Fruit fly (Drosophila melanogaster) whole organism, embryonic: ENCODE data around the gene CG12728.

Experiments used
- ATbp ChIP-seq: fragments of 200-800 bp; sonication (Bioruptor generic); optimal IDR thresholded peaks from 2 replicates; lab custom pipeline; 2017; ENCODE audit warnings: missing biosample characterization, mild to moderate bottlenecking, missing genetic modification characterization, missing genetic modification reagents
- Aef1 ChIP-seq: fragments of 200-800 bp; sonication (Bioruptor generic); IDR thresholded peaks from 3 replicates; pipeline ENCODE4 v1.3.6; 2022; ENCODE audit warnings: missing biosample characterization, missing genetic modification characterization
- Antp ChIP-seq: fragments of 200-800 bp; sonication (Bioruptor generic); optimal IDR thresholded peaks from 3 replicates; lab custom pipeline; 2016; ENCODE audit warnings: missing biosample characterization, missing genetic modification characterization
- Bdp1 ChIP-seq: fragments of 200-800 bp; sonication (Bioruptor generic); optimal IDR thresholded peaks from 3 replicates; lab custom pipeline; 2016; ENCODE audit warnings: missing biosample characterization, missing genetic modification characterization
- CG10267 ChIP-seq: fragments of 200-800 bp; sonication (Bioruptor generic); optimal IDR thresholded peaks from 2 replicates; lab custom pipeline; 2018; ENCODE audit warnings: missing biosample characterization, mild to moderate bottlenecking, missing genetic modification characterization, moderate library complexity
- CG13424 ChIP-seq: fragments of 200-800 bp; sonication (Bioruptor generic); optimal IDR thresholded peaks from 2 replicates; lab custom pipeline; 2019; ENCODE audit warnings: missing biosample characterization, mild to moderate bottlenecking, missing genetic modification characterization, moderate library complexity
- CG14050 ChIP-seq: fragments of 200-800 bp; sonication (Bioruptor generic); IDR thresholded peaks from 3 replicates; pipeline ENCODE4 v1.3.6; 2022; ENCODE audit warnings: missing biosample characterization, missing genetic modification characterization
- CG17359 ChIP-seq: fragments of 200-800 bp; sonication (Bioruptor generic); optimal IDR thresholded peaks from 3 replicates; lab custom pipeline; 2018; ENCODE audit warnings: missing biosample characterization, mild to moderate bottlenecking, missing genetic modification characterization, moderate library complexity
- CG2712 ChIP-seq: fragments of 200-800 bp; optimal IDR thresholded peaks from 3 replicates; lab custom pipeline; 2019; ENCODE audit warnings: missing biosample characterization, mild to moderate bottlenecking, missing genetic modification characterization, moderate library complexity
- CG32772 ChIP-seq: fragments of 200-800 bp; sonication (Bioruptor generic); IDR thresholded peaks from 2 replicates; pipeline ENCODE4 v1.3.6; 2022; ENCODE audit warnings: missing biosample characterization, missing genetic modification characterization
- CG3281 ChIP-seq: fragments of 200-800 bp; sonication (Bioruptor generic); optimal IDR thresholded peaks from 3 replicates; lab custom pipeline; 2017; ENCODE audit warnings: missing biosample characterization, mild to moderate bottlenecking, missing genetic modification characterization
- CG42726 ChIP-seq: fragments of 200-800 bp; sonication (Bioruptor generic); IDR thresholded peaks from 2 replicates; pipeline ENCODE4 v1.3.6; 2022; ENCODE audit warnings: missing biosample characterization, missing genetic modification characterization; ENCODE audit not compliant: partially characterized antibody
- CG4617 ChIP-seq: fragments of 200-800 bp; sonication (Bioruptor generic); optimal IDR thresholded peaks from 3 replicates; lab custom pipeline; 2016; ENCODE audit warnings: missing biosample characterization, missing genetic modification characterization, borderline replicate concordance
- CG4730 ChIP-seq: fragments of 200-800 bp; sonication (Bioruptor generic); IDR thresholded peaks from 2 replicates; pipeline ENCODE4 v1.3.6; 2022; ENCODE audit warnings: missing biosample characterization, missing genetic modification characterization
- CG7839 ChIP-seq: fragments of 200-800 bp; sonication (Bioruptor generic); optimal IDR thresholded peaks from 3 replicates; lab custom pipeline; 2018; ENCODE audit warnings: missing biosample characterization, mild to moderate bottlenecking, missing genetic modification characterization, moderate library complexity
- CG9215 ChIP-seq: fragments of 200-800 bp; sonication (Bioruptor generic); IDR thresholded peaks from 2 replicates; pipeline ENCODE4 v1.3.6; 2022; ENCODE audit warnings: missing biosample characterization, missing genetic modification characterization
- CG9609 ChIP-seq: fragments of 200-800 bp; sonication (Bioruptor generic); optimal IDR thresholded peaks from 3 replicates; lab custom pipeline; 2016; ENCODE audit warnings: missing biosample characterization, missing genetic modification characterization
- CG9932 ChIP-seq: fragments of 200-800 bp; sonication (Bioruptor generic); IDR thresholded peaks from 2 replicates; pipeline ENCODE4 v1.3.6; 2022; ENCODE audit warnings: missing biosample characterization, missing genetic modification characterization
- CkIIα-i1 ChIP-seq: fragments of 200-800 bp; sonication (Bioruptor generic); IDR thresholded peaks from 2 replicates; pipeline ENCODE4 v1.3.6; 2022; ENCODE audit warnings: missing biosample characterization, missing genetic modification characterization
- Dip2 ChIP-seq: fragments of 200-800 bp; sonication (Bioruptor generic); IDR thresholded peaks from 2 replicates; pipeline ENCODE4 v1.3.6; 2022; ENCODE audit warnings: missing biosample characterization, missing genetic modification characterization
- Dll ChIP-seq: fragments of 200-800 bp; sonication (Bioruptor generic); IDR thresholded peaks from 4 replicates; pipeline ENCODE4 v1.3.6; 2022; ENCODE audit warnings: missing biosample characterization, missing genetic modification characterization; ENCODE audit not compliant: partially characterized antibody
- Dp ChIP-seq: fragments of 200-800 bp; sonication (Bioruptor generic); optimal IDR thresholded peaks from 2 replicates; lab custom pipeline; 2018; ENCODE audit warnings: missing biosample characterization, mild to moderate bottlenecking, missing genetic modification characterization, moderate library complexity
- Ets65A ChIP-seq: fragments of 200-800 bp; sonication (Bioruptor generic); peaks from one replicate; lab custom pipeline; 2016; ENCODE audit warnings: missing biosample characterization, missing genetic modification characterization
- HmgZ ChIP-seq: fragments of 200-800 bp; sonication (Bioruptor generic); optimal IDR thresholded peaks from 2 replicates; lab custom pipeline; 2018; ENCODE audit warnings: missing biosample characterization, mild to moderate bottlenecking, missing genetic modification characterization
- Mrtf ChIP-seq: fragments of 200-800 bp; sonication (Bioruptor generic); IDR thresholded peaks from 3 replicates; pipeline ENCODE4 v1.3.6; 2022; ENCODE audit warnings: missing biosample characterization, missing genetic modification characterization
- Spps ChIP-seq: fragments of 200-800 bp; sonication (Bioruptor generic); optimal IDR thresholded peaks from 2 replicates; lab custom pipeline; 2018; ENCODE audit warnings: missing biosample characterization, mild to moderate bottlenecking, missing genetic modification characterization
- YL-1 ChIP-seq: fragments of 200-800 bp; sonication (Bioruptor generic); optimal IDR thresholded peaks from 3 replicates; lab custom pipeline; 2017; ENCODE audit warnings: missing biosample characterization, mild to moderate bottlenecking, missing genetic modification characterization
- ab ChIP-seq: fragments of 200-800 bp; sonication (Bioruptor generic); optimal IDR thresholded peaks from 2 replicates; lab custom pipeline; 2016; ENCODE audit warnings: missing biosample characterization, missing genetic modification characterization
- amos ChIP-seq: fragments of 200-800 bp; sonication (Bioruptor generic); IDR thresholded peaks from 2 replicates; pipeline ENCODE4 v1.3.6; 2022; ENCODE audit warnings: missing biosample characterization, missing genetic modification characterization; ENCODE audit not compliant: partially characterized antibody
- bab2 ChIP-seq: fragments of 200-800 bp; sonication (Bioruptor generic); optimal IDR thresholded peaks from 2 replicates; lab custom pipeline; 2016; ENCODE audit warnings: missing biosample characterization, missing genetic modification characterization
- bcd ChIP-seq: fragments of 200-800 bp; sonication (Bioruptor generic); optimal IDR thresholded peaks from 2 replicates; lab custom pipeline; 2017; ENCODE audit warnings: missing biosample characterization, mild to moderate bottlenecking, missing genetic modification characterization
- bsh ChIP-seq, 2 experiments: fragments of 200-800 bp; sonication (Bioruptor generic); optimal IDR thresholded peaks; 2 replicates each; lab custom pipeline; 2017 to 2018; ENCODE audit warnings: mild to moderate bottlenecking in 2 of 2, missing biosample characterization in 2 of 2, missing genetic modification characterization in 2 of 2, moderate library complexity in 1 of 2
- chm ChIP-seq: fragments of 200-800 bp; sonication (Bioruptor generic); IDR thresholded peaks from 2 replicates; pipeline ENCODE4 v1.3.6; 2022; ENCODE audit warnings: missing biosample characterization, missing genetic modification characterization
- crc ChIP-seq: fragments of 200-800 bp; sonication (Bioruptor generic); optimal IDR thresholded peaks from 2 replicates; lab custom pipeline; 2016; ENCODE audit warnings: missing biosample characterization, missing genetic modification characterization
- dimm ChIP-seq: fragments of 200-800 bp; sonication (Bioruptor generic); IDR thresholded peaks from 2 replicates; pipeline ENCODE4 v1.3.6; 2022; ENCODE audit warnings: missing biosample characterization, missing genetic modification characterization
- eyg ChIP-seq: fragments of 200-800 bp; sonication (Bioruptor generic); optimal IDR thresholded peaks from 3 replicates; lab custom pipeline; 2016; ENCODE audit warnings: missing biosample characterization, missing genetic modification characterization
- fu2 ChIP-seq: fragments of 200-800 bp; sonication (Bioruptor generic); optimal IDR thresholded peaks from 2 replicates; lab custom pipeline; 2016; ENCODE audit warnings: missing biosample characterization, missing genetic modification characterization
- hkb ChIP-seq, 2 experiments: fragments of 200-800 bp in 1 of 2; fragments of >200 bp in 1 of 2; sonication (Bioruptor generic) in 1 of 2; IDR thresholded peaks in 1 of 2; optimal IDR thresholded peaks in 1 of 2; 2 replicates each; pipeline versions ENCODE4 v1.3.6 to Lab custom; 2017 to 2022; ENCODE audit warnings: missing biosample characterization in 1 of 2, missing genetic modification characterization in 1 of 2
- ind ChIP-seq: fragments of 200-800 bp; sonication (Bioruptor generic); optimal IDR thresholded peaks from 3 replicates; lab custom pipeline; 2016; ENCODE audit warnings: missing biosample characterization, missing genetic modification characterization
- inv ChIP-seq: fragments of 200-800 bp; sonication (Bioruptor generic); IDR thresholded peaks from 2 replicates; pipeline ENCODE4 v1.3.6; 2022; ENCODE audit warnings: missing biosample characterization, missing genetic modification characterization; ENCODE audit not compliant: partially characterized antibody
- luna ChIP-seq: fragments of 200-800 bp; sonication (Bioruptor generic); optimal IDR thresholded peaks from 2 replicates; lab custom pipeline; 2016; ENCODE audit warnings: missing biosample characterization, missing genetic modification characterization
- mam ChIP-seq: fragments of 200-800 bp; sonication (Bioruptor generic); optimal IDR thresholded peaks from 3 replicates; lab custom pipeline; 2016; ENCODE audit warnings: missing biosample characterization, missing genetic modification characterization
- repo ChIP-seq: fragments of 200-800 bp; sonication (Bioruptor generic); optimal IDR thresholded peaks from 2 replicates; lab custom pipeline; 2016; ENCODE audit warnings: missing biosample characterization, missing genetic modification characterization
- run ChIP-seq: fragments of 200-800 bp; sonication (Bioruptor generic); optimal IDR thresholded peaks from 3 replicates; lab custom pipeline; 2018; ENCODE audit warnings: missing biosample characterization, mild to moderate bottlenecking, missing genetic modification characterization
- seq ChIP-seq: fragments of 200-800 bp; sonication (Bioruptor generic); IDR thresholded peaks from 2 replicates; pipeline ENCODE4 v1.3.6; 2022; ENCODE audit warnings: missing biosample characterization, missing genetic modification characterization
- sim ChIP-seq: fragments of 200-800 bp; sonication (Bioruptor generic); IDR thresholded peaks from 2 replicates; pipeline ENCODE4 v1.3.6; 2022; ENCODE audit warnings: missing biosample characterization, missing genetic modification characterization
- sisA ChIP-seq: fragments of 200-800 bp; sonication (Bioruptor generic); IDR thresholded peaks from 2 replicates; pipeline ENCODE4 v1.3.6; 2022; ENCODE audit warnings: missing biosample characterization, missing genetic modification characterization
- slou ChIP-seq: fragments of 200-800 bp; sonication (Bioruptor generic); optimal IDR thresholded peaks from 3 replicates; lab custom pipeline; 2016; ENCODE audit warnings: missing biosample characterization, missing genetic modification characterization
- slp2 ChIP-seq: fragments of 200-800 bp; sonication (Bioruptor generic); optimal IDR thresholded peaks from 2 replicates; lab custom pipeline; 2016; ENCODE audit warnings: missing biosample characterization, missing genetic modification characterization
- stwl ChIP-seq: fragments of 200-800 bp; sonication (Bioruptor generic); optimal IDR thresholded peaks from 3 replicates; lab custom pipeline; 2018; ENCODE audit warnings: missing biosample characterization, mild to moderate bottlenecking, missing genetic modification characterization, moderate library complexity
- ttk ChIP-seq: fragments of 200-800 bp; sonication (Bioruptor generic); IDR thresholded peaks from 2 replicates; pipeline ENCODE4 v2.1.2; 2022; ENCODE audit warnings: missing biosample characterization, missing genetic modification characterization
- tx ChIP-seq: fragments of 200-800 bp; sonication (Bioruptor generic); optimal IDR thresholded peaks from 2 replicates; lab custom pipeline; 2016; ENCODE audit warnings: missing biosample characterization, missing genetic modification characterization

CG12728 gene

DNA sequence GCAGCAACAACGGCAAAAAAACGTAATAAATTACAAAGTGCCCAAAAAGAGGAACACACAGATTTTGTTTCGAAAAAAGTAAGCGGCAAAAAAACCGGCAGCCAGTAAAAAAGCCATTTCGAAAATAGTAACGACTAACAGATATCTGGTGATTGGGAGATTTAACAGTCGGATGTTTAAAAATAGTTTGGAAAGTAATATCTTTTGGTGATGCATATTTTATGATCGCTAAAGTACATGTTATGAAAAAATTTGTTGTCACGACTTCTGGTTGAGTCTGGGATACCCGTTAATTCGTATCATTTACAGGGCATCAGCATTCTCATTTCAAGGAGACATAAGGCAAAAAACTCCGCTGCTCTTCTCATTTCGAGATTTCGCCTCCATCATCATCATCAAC, 19.3 kb upstream of the CG12728 start (continued):
- TF ChIP-seq Dip2 (no peak), ab (GFP tag; lab: Kevin White, UChicago) (no peak), Dp (no peak), CG32772 (GFP tag; lab: Robert Waterston, UW) (no peak), luna (GFP tag; lab: Kevin White, UChicago) (no peak), HmgZ (tag; lab: Kevin White, UChicago) (no peak), run (tag; lab: Kevin White, UChicago) (no peak), hkb (optimal IDR thresholded peaks at IDR 0.05; lab: Kevin White, UChicago) (no peak), hkb (GFP tag; IDR thresholded peaks at IDR 0.05; lab: Robert Waterston, UW) (no peak), tx (no peak), slou (GFP tag; lab: Kevin White, UChicago) (no peak), CG10267 (tag; lab: Kevin White, UChicago) (no peak), slp2 (GFP tag; lab: Kevin White, UChicago) (no peak), Dll (GFP tag; lab: Robert Waterston, UW) (no peak), ttk (GFP tag; lab: Robert Waterston, UW) (no peak), chm (GFP tag; lab: Robert Waterston, UW) (no peak), CG2712 (tag; lab: Kevin White, UChicago) (peak; percentile 48), Bdp1 (no peak), eyg (GFP tag; lab: Kevin White, UChicago) (no peak), bcd (GFP tag; lab: Kevin White, UChicago) (no peak), Ets65A (GFP tag; lab: Kevin White, UChicago) (no peak), YL-1 (GFP tag; lab: Kevin White, UChicago) (no peak), CG14050 (GFP tag; lab: Robert Waterston, UW) (no peak; the same call in 2 of the 3 replicates), Mrtf (GFP tag; lab: Robert Waterston, UW) (no peak), dimm (no peak), mam (GFP tag; lab: Kevin White, UChicago) (peak; percentile 53), CG13424 (no peak), CG7839 (tag; lab: Kevin White, UChicago) (peak; percentile 48), fu2 (no peak), CG9215 (GFP tag; lab: Robert Waterston, UW) (no peak; the same call in 1 of the 2 replicates), CG17359 (no peak), Aef1 (GFP tag; lab: Robert Waterston, UW) (no peak), CG9932 (peak; percentile 24; the same call in 1 of the 2 replicates), CG4617 (GFP tag; lab: Kevin White, UChicago) (no peak), CG4730 (GFP tag; lab: Robert Waterston, UW) (no peak), seq (GFP tag; lab: Robert Waterston, UW) (no peak), sisA (GFP tag; lab: Robert Waterston, UW) (peak; percentile 55), ATbp (GFP tag; lab: Kevin White, UChicago) (no peak), CG42726 (GFP tag; lab: Robert Waterston, UW) (no peak), bab2 (no peak), CG9609 (GFP tag; lab: Kevin White, UChicago) (no peak), bsh (GFP tag; optimal IDR thresholded peaks at IDR 0.05; lab: Kevin White, UChicago) (peak in 1 of 2 experiments; percentile 29), stwl (no peak), inv (GFP tag; lab: Robert Waterston, UW) (no peak), CkIIα-i1 (GFP tag; lab: Robert Waterston, UW) (no peak), CG3281 (GFP tag; lab: Kevin White, UChicago) (no peak), Spps (tag; lab: Kevin White, UChicago) (no peak), crc (no peak), ind (peak; percentile 16), sim (GFP tag; lab: Robert Waterston, UW) (no peak), Antp (peak; percentile 42), amos (GFP tag; lab: Robert Waterston, UW) (no peak), repo (GFP tag; lab: Kevin White, UChicago) (no peak)
